Worm (Caenorhabditis elegans) whole organism, midembryonic: Measurements from ENCODE around the gene T10D4.19.

Source experiments
- T22C8.4 ChIP-seq: fragments of 200-800 bp; sonication (Bioruptor generic); IDR thresholded peaks from 2 replicates; pipeline ENCODE4 v1.3.6; 2022; ENCODE audit warnings: missing genetic modification characterization, missing compliant biosample characterization
- cog-1 ChIP-seq: sonication (generic microtip); optimal IDR thresholded peaks from 2 replicates; lab custom pipeline; 2016; ENCODE audit warnings: missing genetic modification characterization, missing compliant biosample characterization
- flt-1 ChIP-seq: fragments of 200-800 bp; sonication (Bioruptor generic); IDR thresholded peaks from 2 replicates; pipeline ENCODE4 v1.3.6; 2022; ENCODE audit warnings: missing genetic modification characterization, missing compliant biosample characterization
- klf-2 ChIP-seq: fragments of 200-800 bp; sonication (Bioruptor generic); conservative IDR thresholded peaks from 2 replicates; pipeline ENCODE4 v1.3.6; 2022; ENCODE audit warnings: missing genetic modification reagents, missing genetic modification characterization, missing compliant biosample characterization
- med-1 ChIP-seq: sonication (generic microtip); optimal IDR thresholded peaks from 2 replicates; lab custom pipeline; 2017; ENCODE audit warnings: missing genetic modification characterization, mild to moderate bottlenecking, missing compliant biosample characterization, antibody characterized with exemption, missing genetic modification reagents; ENCODE audit not compliant: insufficient read depth
- ref-1 ChIP-seq: fragments of 200-800 bp; sonication (Bioruptor generic); conservative IDR thresholded peaks from 2 replicates; pipeline ENCODE4 v1.3.6; 2022; ENCODE audit warnings: missing genetic modification reagents, missing genetic modification characterization, missing compliant biosample characterization
- tab-1 ChIP-seq: fragments of 200-800 bp; sonication (Bioruptor generic); IDR thresholded peaks from 2 replicates; pipeline ENCODE4 v1.3.6; 2022; ENCODE audit warnings: missing genetic modification characterization, missing compliant biosample characterization
- ztf-23 ChIP-seq: fragments of 200-800 bp; sonication (Bioruptor generic); IDR thresholded peaks from 2 replicates; pipeline ENCODE4 v1.3.6; 2022; ENCODE audit warnings: missing genetic modification reagents, missing genetic modification characterization, missing compliant biosample characterization
- ztf-29 ChIP-seq: fragments of 200-800 bp; sonication (Bioruptor generic); IDR thresholded peaks from 2 replicates; pipeline ENCODE4 v1.3.6; 2022; ENCODE audit warnings: missing genetic modification reagents, missing genetic modification characterization, missing compliant biosample characterization

DNA sequence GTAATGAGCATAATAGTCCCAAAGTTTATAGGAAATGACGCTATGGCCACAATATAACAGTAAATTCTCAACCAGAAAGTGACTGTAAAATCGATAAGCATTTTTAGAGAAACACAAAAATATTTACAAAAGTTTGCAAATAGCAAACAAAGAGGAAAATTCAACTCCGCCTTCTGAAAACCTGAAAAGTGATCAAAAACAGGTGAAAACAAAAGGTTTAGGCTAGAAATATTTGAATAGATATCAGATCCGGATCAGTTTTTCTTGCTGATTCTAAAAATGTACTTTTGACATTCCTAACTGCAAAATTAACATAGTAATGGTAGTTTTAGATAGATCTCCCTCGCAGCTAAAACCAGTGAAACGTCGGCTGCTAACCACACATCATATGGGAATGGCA, 47.3 kb downstream of the T10D4.19 start, which contains the start of gene sri-51:
- TF ChIP-seq cog-1 (tag; lab: Kevin White, UChicago) (no peak), ref-1 (GFP tag; lab: Robert Waterston, UW) (no peak), ztf-23 (GFP tag; lab: Robert Waterston, UW) (no peak), klf-2 (no peak), flt-1 (no peak), T22C8.4 (GFP tag; lab: Robert Waterston, UW) (no peak), med-1 (GFP tag; lab: Kevin White, UChicago) (no peak), tab-1 (GFP tag; lab: Robert Waterston, UW) (no peak), ztf-29 (GFP tag; lab: Robert Waterston, UW) (no peak)
